Fruit fly (Drosophila melanogaster) whole organism, embryonic: Measurements from ENCODE around the gene CG33552.

Experiments used
- C15 ChIP-seq: fragments of 200-800 bp; sonication (Bioruptor generic); IDR thresholded peaks from 3 replicates; pipeline ENCODE4 v1.3.6; 2022; ENCODE audit warnings: missing biosample characterization, missing genetic modification characterization
- CG10654 ChIP-seq: fragments of 200-800 bp; sonication (Bioruptor generic); optimal IDR thresholded peaks from 2 replicates; lab custom pipeline; 2016; ENCODE audit warnings: missing biosample characterization, missing genetic modification characterization
- CG12155 ChIP-seq: fragments of 200-800 bp; sonication (Bioruptor generic); optimal IDR thresholded peaks from 3 replicates; lab custom pipeline; 2016; ENCODE audit warnings: missing biosample characterization, missing genetic modification characterization
- CG12219 ChIP-seq: fragments of 200-800 bp; sonication (Bioruptor generic); optimal IDR thresholded peaks from 3 replicates; lab custom pipeline; 2018; ENCODE audit warnings: missing biosample characterization, mild to moderate bottlenecking, missing genetic modification characterization
- CG12659 ChIP-seq: fragments of 200-800 bp; sonication (Bioruptor generic); optimal IDR thresholded peaks from 3 replicates; lab custom pipeline; 2017; ENCODE audit warnings: mild to moderate bottlenecking, missing biosample characterization, missing genetic modification reagents, missing genetic modification characterization
- CG14441 ChIP-seq: fragments of 200-800 bp; sonication (Bioruptor generic); IDR thresholded peaks from 2 replicates; pipeline ENCODE4 v1.3.6; 2022; ENCODE audit warnings: missing biosample characterization, missing genetic modification characterization
- CG14667 ChIP-seq: fragments of 200-800 bp; sonication (Bioruptor generic); IDR thresholded peaks from 2 replicates; pipeline ENCODE4 v1.3.6; 2022; ENCODE audit warnings: missing biosample characterization, missing genetic modification characterization
- CG14965 ChIP-seq: fragments of 200-800 bp; sonication (Bioruptor generic); optimal IDR thresholded peaks from 2 replicates; lab custom pipeline; 2016; ENCODE audit warnings: missing biosample characterization, missing genetic modification characterization, borderline replicate concordance
- CG15514 ChIP-seq: fragments of 200-800 bp; sonication (Bioruptor generic); optimal IDR thresholded peaks from 3 replicates; lab custom pipeline; 2017; ENCODE audit warnings: missing biosample characterization, missing genetic modification characterization, mild to moderate bottlenecking, moderate library complexity, missing genetic modification reagents
- CG16779 ChIP-seq: fragments of 200-800 bp; sonication (Bioruptor generic); IDR thresholded peaks from 2 replicates; pipeline ENCODE4 v1.3.6; 2022; ENCODE audit warnings: missing biosample characterization, missing genetic modification characterization
- CG16863 ChIP-seq: fragments of 200-800 bp; sonication (Bioruptor generic); optimal IDR thresholded peaks from 3 replicates; lab custom pipeline; 2016; ENCODE audit warnings: missing biosample characterization, missing genetic modification characterization
- CG33213 ChIP-seq: fragments of 200-800 bp; sonication (Bioruptor generic); optimal IDR thresholded peaks from 3 replicates; lab custom pipeline; 2016; ENCODE audit warnings: missing biosample characterization, missing genetic modification characterization
- CG3847 ChIP-seq: fragments of 200-800 bp; sonication (Bioruptor generic); IDR thresholded peaks from 2 replicates; pipeline ENCODE4 v1.3.6; 2022; ENCODE audit warnings: missing biosample characterization, missing genetic modification characterization
- CG4360 ChIP-seq: fragments of 200-800 bp; sonication (Bioruptor generic); IDR thresholded peaks from 2 replicates; pipeline ENCODE4 v1.3.6; 2022; ENCODE audit warnings: missing biosample characterization, missing genetic modification characterization
- CG43689 ChIP-seq: fragments of 200-800 bp; sonication (Bioruptor generic); IDR thresholded peaks from 2 replicates; pipeline ENCODE4 v1.3.6; 2022; ENCODE audit warnings: missing biosample characterization, missing genetic modification characterization
- CG5953 ChIP-seq: fragments of 200-800 bp; sonication (Bioruptor generic); IDR thresholded peaks from 2 replicates; pipeline ENCODE4 v1.3.6; 2022; ENCODE audit warnings: missing biosample characterization, missing genetic modification characterization
- CG6175 ChIP-seq: fragments of 200-800 bp; sonication (Bioruptor generic); IDR thresholded peaks from 3 replicates; pipeline ENCODE4 v1.3.6; 2022; ENCODE audit warnings: missing biosample characterization, missing genetic modification characterization
- CG6683 ChIP-seq: fragments of 200-800 bp; sonication (Bioruptor generic); optimal IDR thresholded peaks from 2 replicates; lab custom pipeline; 2017; ENCODE audit warnings: missing biosample characterization, mild to moderate bottlenecking, missing genetic modification characterization, missing genetic modification reagents
- CG7372 ChIP-seq: fragments of 200-800 bp; sonication (Bioruptor generic); IDR thresholded peaks from 2 replicates; pipeline ENCODE4 v1.3.6; 2022; ENCODE audit warnings: missing biosample characterization, missing genetic modification characterization
- CG8089 ChIP-seq: fragments of 200-800 bp; sonication (Bioruptor generic); optimal IDR thresholded peaks from 3 replicates; lab custom pipeline; 2016; ENCODE audit warnings: missing biosample characterization, missing genetic modification characterization
- D19A ChIP-seq: fragments of 200-800 bp; optimal IDR thresholded peaks from 3 replicates; lab custom pipeline; 2019; ENCODE audit warnings: missing biosample characterization, mild to moderate bottlenecking, missing genetic modification characterization, moderate library complexity
- Fer3 ChIP-seq: fragments of 200-800 bp; sonication (Bioruptor generic); optimal IDR thresholded peaks from 2 replicates; lab custom pipeline; 2018; ENCODE audit warnings: missing biosample characterization, mild to moderate bottlenecking, missing genetic modification characterization, moderate library complexity
- H15 ChIP-seq: fragments of 200-800 bp; sonication (Bioruptor generic); IDR thresholded peaks from 3 replicates; pipeline ENCODE4 v1.3.6; 2022; ENCODE audit warnings: missing biosample characterization, missing genetic modification characterization
- HHEX ChIP-seq: fragments of 200-800 bp; sonication (Bioruptor generic); optimal IDR thresholded peaks from 3 replicates; lab custom pipeline; 2017; ENCODE audit warnings: missing biosample characterization, mild to moderate bottlenecking, missing genetic modification characterization, missing genetic modification reagents
- Kr ChIP-seq: fragments of 200-800 bp; sonication (Bioruptor generic); optimal IDR thresholded peaks from 2 replicates; lab custom pipeline; 2017; ENCODE audit warnings: missing biosample characterization, mild to moderate bottlenecking, missing genetic modification characterization
- Mes4 ChIP-seq: fragments of 200-800 bp; sonication (Bioruptor generic); optimal IDR thresholded peaks from 2 replicates; lab custom pipeline; 2016; ENCODE audit warnings: missing biosample characterization, missing genetic modification characterization
- Nf-YA ChIP-seq: fragments of 200-800 bp; sonication (Bioruptor generic); IDR thresholded peaks from 2 replicates; pipeline ENCODE4 v1.3.6; 2022; ENCODE audit warnings: missing biosample characterization, missing genetic modification characterization
- Oli ChIP-seq: fragments of 200-800 bp; sonication (Bioruptor generic); optimal IDR thresholded peaks from 2 replicates; lab custom pipeline; 2018; ENCODE audit warnings: missing biosample characterization, mild to moderate bottlenecking, missing genetic modification characterization, moderate library complexity
- Tbp ChIP-seq: fragments of >200 bp; optimal IDR thresholded peaks from 2 replicates; lab custom pipeline; 2018; ENCODE audit warnings: missing biosample characterization, missing genetic modification characterization
- Xbp1 ChIP-seq: fragments of 200-800 bp; sonication (Bioruptor generic); optimal IDR thresholded peaks from 3 replicates; lab custom pipeline; 2016; ENCODE audit warnings: missing biosample characterization, mild to moderate bottlenecking, missing genetic modification characterization
- cato ChIP-seq: fragments of 200-800 bp; sonication (Bioruptor generic); optimal IDR thresholded peaks from 2 replicates; lab custom pipeline; 2016; ENCODE audit warnings: missing biosample characterization, missing genetic modification characterization, borderline replicate concordance
- caup ChIP-seq: fragments of 200-800 bp; sonication (Bioruptor generic); optimal IDR thresholded peaks from 3 replicates; lab custom pipeline; 2017; ENCODE audit warnings: missing biosample characterization, mild to moderate bottlenecking, missing genetic modification characterization, moderate library complexity; ENCODE audit not compliant: severe bottlenecking
- cg ChIP-seq: fragments of 200-800 bp; sonication (Bioruptor generic); optimal IDR thresholded peaks from 3 replicates; lab custom pipeline; 2019; ENCODE audit warnings: missing biosample characterization, mild to moderate bottlenecking, missing genetic modification characterization, moderate library complexity
- da ChIP-seq: fragments of 200-800 bp; sonication (Bioruptor generic); optimal IDR thresholded peaks from 2 replicates; lab custom pipeline; 2016; ENCODE audit warnings: missing biosample characterization, missing genetic modification characterization
- dmrt11E ChIP-seq: fragments of 200-800 bp; sonication (Bioruptor generic); optimal IDR thresholded peaks from 3 replicates; lab custom pipeline; 2018; ENCODE audit warnings: missing biosample characterization, mild to moderate bottlenecking, missing genetic modification characterization, moderate library complexity
- fu2 ChIP-seq: fragments of 200-800 bp; sonication (Bioruptor generic); optimal IDR thresholded peaks from 2 replicates; lab custom pipeline; 2016; ENCODE audit warnings: missing biosample characterization, missing genetic modification characterization
- gro ChIP-seq: fragments of 200-800 bp; sonication (Bioruptor generic); optimal IDR thresholded peaks from 2 replicates; lab custom pipeline; 2016; ENCODE audit warnings: missing biosample characterization, missing genetic modification characterization
- hb ChIP-seq: fragments of 200-800 bp; sonication (Bioruptor generic); IDR thresholded peaks from 3 replicates; pipeline ENCODE4 v1.3.6; 2022; ENCODE audit warnings: missing biosample characterization, missing genetic modification characterization; ENCODE audit not compliant: partially characterized antibody
- jigr1 ChIP-seq: fragments of 200-800 bp; sonication (Bioruptor generic); IDR thresholded peaks from 3 replicates; pipeline ENCODE4 v1.3.6; 2022; ENCODE audit warnings: missing biosample characterization, missing genetic modification characterization
- klu ChIP-seq: fragments of 200-800 bp; sonication (Bioruptor generic); IDR thresholded peaks from 2 replicates; pipeline ENCODE4 v1.3.6; 2022; ENCODE audit warnings: missing biosample characterization, missing genetic modification characterization
- mld ChIP-seq: fragments of 200-800 bp; sonication (Bioruptor generic); IDR thresholded peaks from 3 replicates; pipeline ENCODE4 v1.3.6; 2022; ENCODE audit warnings: missing biosample characterization, missing genetic modification characterization; ENCODE audit not compliant: partially characterized antibody
- psq ChIP-seq: fragments of 200-800 bp; sonication (Bioruptor generic); optimal IDR thresholded peaks from 2 replicates; lab custom pipeline; 2017; ENCODE audit warnings: missing biosample characterization, missing genetic modification characterization
- pum ChIP-seq: fragments of 200-800 bp; sonication (Bioruptor generic); optimal IDR thresholded peaks from 2 replicates; lab custom pipeline; 2016; ENCODE audit warnings: missing biosample characterization, missing genetic modification characterization
- pzg ChIP-seq: fragments of 200-800 bp; sonication (Bioruptor generic); optimal IDR thresholded peaks from 3 replicates; lab custom pipeline; 2018; ENCODE audit warnings: missing biosample characterization, mild to moderate bottlenecking, missing genetic modification characterization, moderate library complexity
- ro ChIP-seq: fragments of 200-800 bp; sonication (Bioruptor generic); IDR thresholded peaks from 2 replicates; pipeline ENCODE4 v1.3.6; 2022; ENCODE audit warnings: missing biosample characterization, missing genetic modification characterization
- slp2 ChIP-seq: fragments of 200-800 bp; sonication (Bioruptor generic); optimal IDR thresholded peaks from 2 replicates; lab custom pipeline; 2016; ENCODE audit warnings: missing biosample characterization, missing genetic modification characterization
- stc ChIP-seq: fragments of 200-800 bp; sonication (Bioruptor generic); IDR thresholded peaks from 2 replicates; pipeline ENCODE4 v1.3.6; 2022; ENCODE audit warnings: missing biosample characterization, missing genetic modification characterization
- tgo ChIP-seq: fragments of 200-800 bp; sonication (Bioruptor generic); IDR thresholded peaks from 3 replicates; pipeline ENCODE4 v1.3.6; 2022; ENCODE audit warnings: missing biosample characterization, missing genetic modification characterization
- toy ChIP-seq: fragments of 200-800 bp; sonication (Bioruptor generic); IDR thresholded peaks from 2 replicates; pipeline ENCODE4 v1.3.6; 2022; ENCODE audit warnings: missing biosample characterization, missing genetic modification characterization
- vnd ChIP-seq: fragments of 200-800 bp; sonication (Bioruptor generic); IDR thresholded peaks from 3 replicates; pipeline ENCODE4 v1.3.6; 2022; ENCODE audit warnings: missing biosample characterization, missing genetic modification characterization; ENCODE audit not compliant: partially characterized antibody
- wdn ChIP-seq: fragments of 200-800 bp; sonication (Bioruptor generic); IDR thresholded peaks from 2 replicates; pipeline ENCODE4 v1.3.6; 2022; ENCODE audit warnings: missing biosample characterization, missing genetic modification characterization
- zf30C ChIP-seq: fragments of 200-800 bp; sonication (Bioruptor generic); optimal IDR thresholded peaks from 3 replicates; lab custom pipeline; 2018; ENCODE audit warnings: missing biosample characterization, mild to moderate bottlenecking, missing genetic modification characterization

Gene CG33552

dm6 chr2L:16709693-16710092 is 27.4 kb downstream of the CG33552 start (continued):
- no peak for TF ChIP-seq Mes4
- peak; percentile 66 for TF ChIP-seq D19A (tag; lab: Kevin White, UChicago)
- TF ChIP-seq CG7372 (GFP tag; lab: Robert Waterston, UW): no peak
- TF ChIP-seq toy (GFP tag; lab: Robert Waterston, UW): no peak
- peak; percentile 11 for TF ChIP-seq psq
- TF ChIP-seq zf30C (GFP tag; lab: Kevin White, UChicago): peak; percentile 13
- TF ChIP-seq CG12659: peak; percentile 65
- TF ChIP-seq pzg (GFP tag; lab: Kevin White, UChicago): no peak
- peak; percentile 57 for TF ChIP-seq caup (GFP tag; lab: Kevin White, UChicago)
- TF ChIP-seq Kr (GFP tag; lab: Kevin White, UChicago): no peak
- TF ChIP-seq klu (GFP tag; lab: Robert Waterston, UW): no peak
- TF ChIP-seq CG12219 (GFP tag; lab: Kevin White, UChicago): peak; percentile 67
- TF ChIP-seq cato: peak; percentile 30
- no peak for TF ChIP-seq da
- no peak for TF ChIP-seq stc
- TF ChIP-seq CG16863 (GFP tag; lab: Kevin White, UChicago): no peak
- no peak for TF ChIP-seq mld (GFP tag; lab: Robert Waterston, UW)
- TF ChIP-seq Fer3 (tag; lab: Kevin White, UChicago): no peak
- TF ChIP-seq Oli (tag; lab: Kevin White, UChicago): peak; percentile 79
- peak; percentile 67; the same call in 1 of the 2 replicates for TF ChIP-seq CG43689 (GFP tag; lab: Robert Waterston, UW)
- TF ChIP-seq wdn (GFP tag; lab: Robert Waterston, UW): peak; percentile 31; the same call in 1 of the 2 replicates
- TF ChIP-seq CG3847 (GFP tag; lab: Robert Waterston, UW): peak; percentile 69
- TF ChIP-seq H15 (GFP tag; lab: Robert Waterston, UW): no peak
- peak; percentile 31 for TF ChIP-seq CG12155
- TF ChIP-seq gro (GFP tag; lab: Kevin White, UChicago): no peak
- no peak for TF ChIP-seq CG8089 (GFP tag; lab: Kevin White, UChicago)
- no peak for TF ChIP-seq ro (GFP tag; lab: Robert Waterston, UW)
- TF ChIP-seq C15 (GFP tag; lab: Robert Waterston, UW): 0 out of 3 replicates have a peak, but pooled peaks have one; percentile 7
- TF ChIP-seq CG16779 (GFP tag; lab: Robert Waterston, UW): no peak
- peak; percentile 78 for TF ChIP-seq tgo
- no peak for TF ChIP-seq CG14965 (GFP tag; lab: Kevin White, UChicago)
- no peak for TF ChIP-seq Tbp (GFP tag; lab: Kevin White, UChicago)
- TF ChIP-seq Xbp1 (GFP tag; lab: Kevin White, UChicago): peak; percentile 73
- TF ChIP-seq CG15514 (GFP tag; lab: Kevin White, UChicago): no peak
- TF ChIP-seq Nf-YA (GFP tag; lab: Robert Waterston, UW): peak; percentile 61; the same call in 1 of the 2 replicates
- no peak for TF ChIP-seq CG6175 (GFP tag; lab: Robert Waterston, UW)
- TF ChIP-seq jigr1 (GFP tag; lab: Robert Waterston, UW): no peak
- peak; percentile 58 for TF ChIP-seq dmrt11E (tag; lab: Kevin White, UChicago)
- peak; percentile 4 for TF ChIP-seq pum (GFP tag; lab: Kevin White, UChicago)
- TF ChIP-seq fu2: no peak
- TF ChIP-seq CG10654: no peak
- no peak for TF ChIP-seq slp2
- no peak for TF ChIP-seq hb (GFP tag; lab: Robert Waterston, UW)
- no peak for TF ChIP-seq HHEX (GFP tag; lab: Kevin White, UChicago)
- no peak for TF ChIP-seq CG6683 (GFP tag; lab: Kevin White, UChicago)
- TF ChIP-seq CG14667 (GFP tag; lab: Robert Waterston, UW): no peak
- peak; percentile 80 for TF ChIP-seq CG5953
- TF ChIP-seq CG33213 (GFP tag; lab: Kevin White, UChicago): no peak
- TF ChIP-seq vnd (GFP tag; lab: Robert Waterston, UW): no peak
- no peak for TF ChIP-seq cg (GFP tag; lab: Kevin White, UChicago)
- no peak for TF ChIP-seq CG14441 (GFP tag; lab: Robert Waterston, UW)
- TF ChIP-seq CG4360 (GFP tag; lab: Robert Waterston, UW): no peak
